Fruit fly (Drosophila melanogaster): ENCODE data around the gene dtn.

DNA sequence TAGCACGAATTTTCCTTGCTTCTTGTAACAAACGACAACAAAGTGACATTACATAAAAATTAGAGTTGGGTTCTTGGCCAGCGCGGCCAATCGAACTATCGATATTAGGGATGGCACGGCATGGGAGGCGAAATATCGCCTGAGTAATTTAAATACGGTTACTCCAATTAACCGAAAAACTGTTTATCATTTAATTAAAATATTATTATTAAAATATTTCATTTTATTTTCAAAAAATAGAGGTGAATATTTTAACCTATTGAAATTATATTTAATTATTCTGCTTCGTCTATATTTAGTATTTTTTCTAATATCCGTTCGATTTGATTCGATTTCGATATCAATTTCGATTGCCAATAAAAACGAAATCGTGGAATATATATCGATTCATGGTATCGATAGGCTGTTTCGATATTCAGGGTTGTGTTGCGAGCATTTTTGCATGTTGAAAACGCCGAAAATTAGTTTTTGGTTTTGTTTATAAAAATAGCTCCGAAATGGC is 30.0 kb downstream of the dtn start, which contains the start of the genes Rbcn-3A and Spx:
- TF ChIP-seq psq (optimal IDR thresholded peaks at IDR 0.05) (no peak), usp (GFP tag; optimal IDR thresholded peaks at IDR 0.05) (no peak), CG8478 (optimal IDR thresholded peaks at IDR 0.05) (no peak), pan (optimal IDR thresholded peaks at IDR 0.05) (no peak), Dll (optimal IDR thresholded peaks at IDR 0.05) (no peak)
